Fruit fly (Drosophila melanogaster) whole organism, prepupa: ENCODE data around the gene CG31230.

ENCODE experiments used
- Blimp-1 ChIP-seq: fragments of 200-800 bp; sonication (Bioruptor generic); optimal IDR thresholded peaks from 3 replicates; lab custom pipeline; 2017; ENCODE audit warnings: missing biosample characterization, missing genetic modification characterization, mild to moderate bottlenecking, moderate library complexity, missing genetic modification reagents
- CG10631 ChIP-seq: fragments of 200-800 bp; sonication (Bioruptor generic); optimal IDR thresholded peaks from 2 replicates; lab custom pipeline; 2016; ENCODE audit warnings: missing biosample characterization, missing genetic modification characterization
- CG10669 ChIP-seq: fragments of 200-800 bp; sonication (Bioruptor generic); optimal IDR thresholded peaks from 3 replicates; lab custom pipeline; 2018; ENCODE audit warnings: missing biosample characterization, mild to moderate bottlenecking, missing genetic modification characterization, moderate library complexity
- CG11762 ChIP-seq: fragments of 200-800 bp; sonication (Bioruptor generic); optimal IDR thresholded peaks from 3 replicates; lab custom pipeline; 2016; ENCODE audit warnings: missing biosample characterization, missing genetic modification characterization; ENCODE audit not compliant: insufficient read depth
- CG11902 ChIP-seq: fragments of 200-800 bp; sonication (Bioruptor generic); optimal IDR thresholded peaks from 3 replicates; lab custom pipeline; 2016; ENCODE audit warnings: missing biosample characterization, missing genetic modification characterization
- CG15336 ChIP-seq: fragments of 200-800 bp; sonication (Bioruptor generic); IDR thresholded peaks from 2 replicates; pipeline ENCODE4 v1.3.6; 2022; ENCODE audit warnings: missing biosample characterization, missing genetic modification characterization
- CG1621 ChIP-seq: fragments of 200-800 bp; sonication (Bioruptor generic); optimal IDR thresholded peaks from 3 replicates; lab custom pipeline; 2018; ENCODE audit warnings: missing biosample characterization, mild to moderate bottlenecking, missing genetic modification characterization
- CG16779 ChIP-seq: fragments of 200-800 bp; sonication (Bioruptor generic); optimal IDR thresholded peaks from 3 replicates; lab custom pipeline; 2017; ENCODE audit warnings: missing biosample characterization, mild to moderate bottlenecking, missing genetic modification characterization
- CG3032 ChIP-seq: fragments of 200-800 bp; optimal IDR thresholded peaks from 2 replicates; lab custom pipeline; 2019; ENCODE audit warnings: missing biosample characterization, mild to moderate bottlenecking, missing genetic modification characterization, moderate library complexity
- CG32006 ChIP-seq: fragments of 200-800 bp; sonication (Bioruptor generic); optimal IDR thresholded peaks from 3 replicates; lab custom pipeline; 2017; ENCODE audit warnings: missing biosample characterization, mild to moderate bottlenecking, missing genetic modification characterization
- CG34406 ChIP-seq: fragments of 200-800 bp; sonication (Bioruptor generic); optimal IDR thresholded peaks from 3 replicates; lab custom pipeline; 2016; ENCODE audit warnings: missing biosample characterization, missing genetic modification characterization
- CG6276 ChIP-seq: fragments of 200-800 bp; sonication (Bioruptor generic); optimal IDR thresholded peaks from 2 replicates; lab custom pipeline; 2017; ENCODE audit warnings: missing biosample characterization, mild to moderate bottlenecking, missing genetic modification characterization
- Eip75B ChIP-seq: fragments of 200-800 bp; sonication (Bioruptor generic); optimal IDR thresholded peaks from 3 replicates; lab custom pipeline; 2016; ENCODE audit warnings: missing biosample characterization, missing genetic modification characterization
- Ets21C ChIP-seq: fragments of 200-800 bp; sonication (Bioruptor generic); optimal IDR thresholded peaks from 3 replicates; lab custom pipeline; 2016; ENCODE audit warnings: missing biosample characterization, missing genetic modification characterization
- Ets96B ChIP-seq: fragments of 200-800 bp; optimal IDR thresholded peaks from 2 replicates; lab custom pipeline; 2019; ENCODE audit warnings: missing biosample characterization, mild to moderate bottlenecking, missing genetic modification characterization, moderate library complexity
- Hr39 ChIP-seq: fragments of 200-800 bp; sonication (Bioruptor generic); optimal IDR thresholded peaks from 2 replicates; lab custom pipeline; 2016; ENCODE audit warnings: missing biosample characterization, missing genetic modification characterization
- Hr4 ChIP-seq: fragments of 200-800 bp; sonication (Bioruptor generic); optimal IDR thresholded peaks from 3 replicates; lab custom pipeline; 2016; ENCODE audit warnings: missing biosample characterization, missing genetic modification characterization
- OdsH ChIP-seq: fragments of 200-800 bp; sonication (Bioruptor generic); optimal IDR thresholded peaks from 3 replicates; lab custom pipeline; 2016; ENCODE audit warnings: missing biosample characterization, missing genetic modification characterization
- Smox ChIP-seq: fragments of 200-800 bp; sonication (Bioruptor generic); optimal IDR thresholded peaks from 3 replicates; lab custom pipeline; 2016; ENCODE audit warnings: missing biosample characterization, missing genetic modification characterization
- Sox102F ChIP-seq: fragments of 200-800 bp; sonication (Bioruptor generic); optimal IDR thresholded peaks from 2 replicates; lab custom pipeline; 2016; ENCODE audit warnings: missing biosample characterization, mild to moderate bottlenecking, missing genetic modification characterization
- Sox14 ChIP-seq: fragments of 200-800 bp; sonication (Bioruptor generic); optimal IDR thresholded peaks from 3 replicates; lab custom pipeline; 2016; ENCODE audit warnings: missing biosample characterization, missing genetic modification characterization
- Sox15 ChIP-seq: fragments of 200-800 bp; sonication (Bioruptor generic); optimal IDR thresholded peaks from 3 replicates; lab custom pipeline; 2016; ENCODE audit warnings: missing biosample characterization, missing genetic modification characterization
- acj6 ChIP-seq: fragments of 200-800 bp; sonication (Bioruptor generic); optimal IDR thresholded peaks from 3 replicates; lab custom pipeline; 2016; ENCODE audit warnings: missing biosample characterization, missing genetic modification characterization
- cyc ChIP-seq: fragments of 200-800 bp; sonication (Bioruptor generic); optimal IDR thresholded peaks from 3 replicates; lab custom pipeline; 2016; ENCODE audit warnings: missing biosample characterization, missing genetic modification characterization
- dac ChIP-seq: fragments of 200-800 bp; sonication (Bioruptor generic); optimal IDR thresholded peaks from 2 replicates; lab custom pipeline; 2017; ENCODE audit warnings: missing biosample characterization, mild to moderate bottlenecking, missing genetic modification characterization
- dsx ChIP-seq: fragments of 200-800 bp; optimal IDR thresholded peaks from 3 replicates; lab custom pipeline; 2019; ENCODE audit warnings: missing biosample characterization, mild to moderate bottlenecking, missing genetic modification characterization, moderate library complexity; ENCODE audit not compliant: poor library complexity, severe bottlenecking
- eg ChIP-seq: fragments of 200-800 bp; sonication (Bioruptor generic); IDR thresholded peaks from 3 replicates; pipeline ENCODE4 v1.3.6; 2022; ENCODE audit warnings: missing biosample characterization, missing genetic modification characterization
- fd59A ChIP-seq: fragments of 200-800 bp; sonication (Bioruptor generic); optimal IDR thresholded peaks from 2 replicates; lab custom pipeline; 2017; ENCODE audit warnings: missing biosample characterization, mild to moderate bottlenecking, missing genetic modification characterization, missing genetic modification reagents
- fd85E ChIP-seq: fragments of 200-800 bp; sonication (Bioruptor generic); optimal IDR thresholded peaks from 3 replicates; lab custom pipeline; 2016; ENCODE audit warnings: missing biosample characterization, missing genetic modification characterization
- fkh ChIP-seq: fragments of 200-800 bp; sonication (Bioruptor generic); optimal IDR thresholded peaks from 3 replicates; lab custom pipeline; 2017; ENCODE audit warnings: missing biosample characterization, mild to moderate bottlenecking, missing genetic modification characterization, moderate library complexity
- lz ChIP-seq: fragments of 200-800 bp; sonication (Bioruptor generic); optimal IDR thresholded peaks from 3 replicates; lab custom pipeline; 2016; ENCODE audit warnings: missing biosample characterization, missing genetic modification characterization
- net ChIP-seq: fragments of 200-800 bp; sonication (Bioruptor generic); optimal IDR thresholded peaks from 3 replicates; lab custom pipeline; 2016; ENCODE audit warnings: missing biosample characterization, missing genetic modification characterization
- pdm3 ChIP-seq: fragments of 200-800 bp; sonication (Bioruptor generic); optimal IDR thresholded peaks from 3 replicates; lab custom pipeline; 2016; ENCODE audit warnings: missing biosample characterization, missing genetic modification characterization
- spab ChIP-seq: fragments of 200-800 bp; sonication (Bioruptor generic); optimal IDR thresholded peaks from 2 replicates; lab custom pipeline; 2017; ENCODE audit warnings: missing biosample characterization, mild to moderate bottlenecking, missing genetic modification characterization, missing genetic modification reagents
- ss ChIP-seq, 2 experiments: fragments of 200-800 bp; sonication (Bioruptor generic); optimal IDR thresholded peaks; 2 replicates in 1 of 2; 3 replicates in 1 of 2; lab custom pipeline; 2017 to 2018; ENCODE audit warnings: mild to moderate bottlenecking in 2 of 2, missing biosample characterization in 2 of 2, missing genetic modification characterization in 2 of 2, moderate library complexity in 1 of 2
- topi ChIP-seq: fragments of 200-800 bp; sonication (Bioruptor generic); optimal IDR thresholded peaks from 3 replicates; lab custom pipeline; 2016; ENCODE audit warnings: missing biosample characterization, missing genetic modification characterization

CG31230 gene

DNA sequence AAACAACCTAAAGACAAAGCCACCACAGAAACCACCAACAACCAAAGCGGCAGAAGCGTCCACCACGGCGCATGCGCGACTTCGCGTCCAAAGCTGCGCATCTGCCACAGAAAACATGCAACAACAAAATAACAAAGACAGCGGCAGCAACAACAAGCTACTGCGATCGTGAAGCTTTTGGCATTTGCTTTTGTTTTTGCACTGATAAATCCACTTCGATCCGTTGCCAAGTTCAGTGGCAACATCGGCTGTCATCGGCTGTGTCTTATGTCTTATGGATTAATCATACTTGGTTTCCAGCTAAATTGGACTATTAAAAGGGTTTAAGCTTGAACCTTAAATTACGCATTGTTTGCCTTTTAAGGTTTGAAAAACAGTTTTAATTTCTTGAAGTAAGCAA is 21.1 kb downstream of the CG31230 start, which contains the start of gene Muc91C:
Muc91C (minus strand) TSS at position 101 of the 400 bp plus-strand sequence.
- TF ChIP-seq eg (GFP tag; lab: Robert Waterston, UW) (no peak), Sox102F (no peak), CG10669 (GFP tag; lab: Kevin White, UChicago) (no peak), Eip75B (GFP tag; lab: Kevin White, UChicago) (no peak), topi (GFP tag; lab: Kevin White, UChicago) (no peak), Blimp-1 (GFP tag; lab: Kevin White, UChicago) (no peak), ss (GFP tag; optimal IDR thresholded peaks at IDR 0.05; lab: Kevin White, UChicago) (no peak), Ets21C (GFP tag; lab: Kevin White, UChicago) (no peak), Smox (GFP tag; lab: Kevin White, UChicago) (no peak), pdm3 (GFP tag; lab: Kevin White, UChicago) (no peak), Hr4 (no peak), OdsH (GFP tag; lab: Kevin White, UChicago) (no peak), spab (GFP tag; lab: Kevin White, UChicago) (no peak), dsx (GFP tag; lab: Kevin White, UChicago) (no peak), cyc (GFP tag; lab: Kevin White, UChicago) (no peak)

DNA sequence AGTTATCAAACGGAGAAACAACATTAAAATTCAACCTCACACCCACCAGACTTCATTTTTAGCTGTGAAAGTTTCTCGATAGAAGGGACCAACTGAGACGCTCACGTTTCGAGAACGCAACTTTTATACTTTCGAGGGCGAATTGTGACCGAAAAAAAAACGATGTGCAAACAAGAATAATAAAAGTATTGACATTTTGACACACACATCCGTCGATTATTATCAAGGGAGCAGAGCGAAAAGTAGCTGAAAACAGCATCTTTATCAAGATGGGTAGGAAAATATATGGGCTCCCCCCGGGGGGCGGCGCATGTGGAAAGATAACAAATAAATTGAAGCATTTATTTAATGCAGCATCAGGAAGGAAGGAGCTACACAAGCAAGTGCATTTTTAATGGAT is 22.1 kb downstream of the CG31230 start, which contains the start of gene CG14300:
CG14300 (minus strand) TSS at position 101 of the 400 bp plus-strand sequence.
- TF ChIP-seq Sox14 (GFP tag; lab: Kevin White, UChicago): no peak
- TF ChIP-seq, all 60 proteins: peak for 0

dm6 chr3R:18694952-18695351 is 23.5 kb downstream of the CG31230 start, which contains the start of gene CG34282:
Gene CG34282 (plus strand): TSS chr3R:18695252.
- TF ChIP-seq acj6 (GFP tag; lab: Kevin White, UChicago) (no peak), Smox (GFP tag; lab: Kevin White, UChicago) (no peak), CG3032 (tag; lab: Kevin White, UChicago) (no peak), pdm3 (GFP tag; lab: Kevin White, UChicago) (no peak), Sox15 (GFP tag; lab: Kevin White, UChicago) (no peak), lz (no peak), CG32006 (GFP tag; lab: Kevin White, UChicago) (no peak), Sox14 (GFP tag; lab: Kevin White, UChicago) (no peak), Hr39 (GFP tag; lab: Kevin White, UChicago) (no peak), fd85E (GFP tag; lab: Kevin White, UChicago) (no peak), Eip75B (GFP tag; lab: Kevin White, UChicago) (no peak), Blimp-1 (GFP tag; lab: Kevin White, UChicago) (no peak), CG11902 (GFP tag; lab: Kevin White, UChicago) (no peak), fd59A (GFP tag; lab: Kevin White, UChicago) (no peak), spab (GFP tag; lab: Kevin White, UChicago) (no peak), Ets21C (GFP tag; lab: Kevin White, UChicago) (no peak), dsx (GFP tag; lab: Kevin White, UChicago) (no peak), CG10631 (GFP tag; lab: Kevin White, UChicago) (no peak), CG11762 (GFP tag; lab: Kevin White, UChicago) (no peak)

DNA sequence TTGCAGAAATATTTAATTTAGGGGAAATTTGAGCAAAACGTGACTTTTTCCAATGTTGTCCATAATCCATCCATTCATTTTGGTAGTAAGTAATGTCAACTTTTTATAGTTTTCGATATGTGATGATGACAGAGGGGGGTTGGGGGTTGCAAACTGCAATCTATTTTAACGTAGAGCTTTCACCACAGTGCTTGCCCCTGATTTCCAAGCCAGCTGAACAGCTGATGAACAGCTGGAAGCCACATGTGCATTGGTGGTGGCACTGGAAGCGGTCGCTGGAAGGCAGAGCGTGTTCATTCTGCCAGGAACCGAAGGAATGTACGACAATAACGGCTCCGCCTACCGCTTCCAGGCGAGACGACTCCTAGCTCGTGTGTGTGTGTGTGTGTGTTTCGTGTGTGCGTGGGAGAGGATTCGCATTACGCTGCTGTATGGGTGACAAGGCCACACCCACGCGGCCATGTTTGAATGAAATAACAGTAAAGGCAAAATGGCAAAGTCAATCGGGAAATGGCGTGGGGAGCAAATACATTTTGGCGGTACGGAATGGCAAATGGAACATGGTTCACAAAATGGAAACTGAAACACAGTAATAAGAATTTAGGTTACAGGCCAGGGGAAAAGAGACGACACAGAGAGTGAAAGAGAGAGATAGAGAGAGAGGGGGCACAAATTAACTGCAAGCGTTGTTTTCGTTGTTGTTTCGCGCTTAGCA is 27.5 kb downstream of the CG31230 start:
- TF ChIP-seq ss (GFP tag; optimal IDR thresholded peaks at IDR 0.05; lab: Kevin White, UChicago) (no peak), pdm3 (GFP tag; lab: Kevin White, UChicago) (no peak), fd85E (GFP tag; lab: Kevin White, UChicago) (no peak), lz (no peak), Eip75B (GFP tag; lab: Kevin White, UChicago) (no peak), Sox14 (GFP tag; lab: Kevin White, UChicago) (no peak), CG1621 (tag; lab: Kevin White, UChicago) (no peak)

DNA sequence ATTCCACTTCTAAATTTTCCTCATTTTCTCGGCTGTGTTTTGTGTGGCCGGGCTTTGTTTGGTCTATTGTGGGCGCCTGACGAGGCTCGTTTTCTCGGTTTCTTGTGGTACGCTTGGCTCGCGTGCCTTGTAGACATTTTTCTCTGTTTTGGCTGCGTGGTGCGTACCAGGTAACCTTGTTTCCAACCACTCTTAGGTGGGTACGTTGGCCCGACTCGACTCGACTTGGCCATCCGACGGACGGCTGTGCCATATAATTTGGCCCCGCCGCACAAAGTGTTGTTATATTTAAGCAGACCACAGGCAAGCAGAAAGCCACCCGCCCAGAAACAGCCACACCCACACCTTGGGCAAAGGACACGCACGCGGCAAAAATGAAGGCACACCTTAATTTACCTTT is 32.0 kb downstream of the CG31230 start:
- no peak for TF ChIP-seq CG6276
- no peak for TF ChIP-seq Ets21C (GFP tag; lab: Kevin White, UChicago)
- TF ChIP-seq CG16779 (tag; lab: Kevin White, UChicago): no peak
- TF ChIP-seq fkh: no peak
- no peak for TF ChIP-seq CG15336 (GFP tag; lab: Robert Waterston, UW)
- TF ChIP-seq CG32006 (GFP tag; lab: Kevin White, UChicago): no peak
- TF ChIP-seq net (GFP tag; lab: Kevin White, UChicago): no peak
- no peak for TF ChIP-seq Smox (GFP tag; lab: Kevin White, UChicago)
- TF ChIP-seq dac (GFP tag; lab: Kevin White, UChicago): no peak
- TF ChIP-seq CG1621 (tag; lab: Kevin White, UChicago): no peak
- TF ChIP-seq Hr4: no peak
- no peak for TF ChIP-seq CG3032 (tag; lab: Kevin White, UChicago)
- no peak for TF ChIP-seq Sox102F
- no peak for TF ChIP-seq cyc (GFP tag; lab: Kevin White, UChicago)
- no peak for TF ChIP-seq Sox15 (GFP tag; lab: Kevin White, UChicago)
- no peak for TF ChIP-seq Ets96B
- TF ChIP-seq CG34406 (GFP tag; lab: Kevin White, UChicago): no peak
